Fruit fly (Drosophila melanogaster) whole organism, embryonic: Measurements from ENCODE around the gene Vm26Aa.

Source experiments
- Antp ChIP-seq: fragments of 200-800 bp; sonication (Bioruptor generic); optimal IDR thresholded peaks from 3 replicates; lab custom pipeline; 2016; ENCODE audit warnings: missing biosample characterization, missing genetic modification characterization
- Atf-2 ChIP-seq: fragments of 200-800 bp; sonication (Bioruptor generic); optimal IDR thresholded peaks from 2 replicates; lab custom pipeline; 2016; ENCODE audit warnings: missing biosample characterization, missing genetic modification characterization
- BEAF-32 ChIP-seq: fragments of 200-800 bp; sonication (Bioruptor generic); optimal IDR thresholded peaks from 3 replicates; lab custom pipeline; 2017; ENCODE audit warnings: missing biosample characterization, missing genetic modification characterization, mild to moderate bottlenecking, moderate library complexity, missing genetic modification reagents
- Bgb ChIP-seq: fragments of 200-800 bp; sonication (Bioruptor generic); IDR thresholded peaks from 2 replicates; pipeline ENCODE4 v1.3.6; 2022; ENCODE audit warnings: missing biosample characterization, missing genetic modification characterization; ENCODE audit not compliant: partially characterized antibody
- CG12659 ChIP-seq: fragments of 200-800 bp; sonication (Bioruptor generic); optimal IDR thresholded peaks from 3 replicates; lab custom pipeline; 2017; ENCODE audit warnings: mild to moderate bottlenecking, missing biosample characterization, missing genetic modification reagents, missing genetic modification characterization
- CG13296 ChIP-seq: fragments of 200-800 bp; sonication (Bioruptor generic); optimal IDR thresholded peaks from 3 replicates; lab custom pipeline; 2018; ENCODE audit warnings: missing biosample characterization, mild to moderate bottlenecking, missing genetic modification characterization
- CG14050 ChIP-seq: fragments of 200-800 bp; sonication (Bioruptor generic); IDR thresholded peaks from 3 replicates; pipeline ENCODE4 v1.3.6; 2022; ENCODE audit warnings: missing biosample characterization, missing genetic modification characterization
- CG14710 ChIP-seq: fragments of 200-800 bp; sonication (Bioruptor generic); optimal IDR thresholded peaks from 3 replicates; lab custom pipeline; 2019; ENCODE audit warnings: missing biosample characterization, mild to moderate bottlenecking, missing genetic modification characterization, moderate library complexity
- CG15479 ChIP-seq: fragments of 200-800 bp; sonication (Bioruptor generic); optimal IDR thresholded peaks from 3 replicates; lab custom pipeline; 2019; ENCODE audit warnings: missing biosample characterization, mild to moderate bottlenecking, missing genetic modification characterization, moderate library complexity
- CG16813 ChIP-seq: fragments of 200-800 bp; sonication (Bioruptor generic); IDR thresholded peaks from 3 replicates; pipeline ENCODE4 v1.3.6; 2022; ENCODE audit warnings: missing biosample characterization, missing genetic modification characterization; ENCODE audit not compliant: partially characterized antibody
- CG16863 ChIP-seq: fragments of 200-800 bp; sonication (Bioruptor generic); optimal IDR thresholded peaks from 3 replicates; lab custom pipeline; 2016; ENCODE audit warnings: missing biosample characterization, missing genetic modification characterization
- CG17186 ChIP-seq: fragments of 200-800 bp; sonication (Bioruptor generic); optimal IDR thresholded peaks from 3 replicates; lab custom pipeline; 2017; ENCODE audit warnings: missing biosample characterization, missing genetic modification reagents, missing genetic modification characterization
- CG17612 ChIP-seq: fragments of 200-800 bp; sonication (Bioruptor generic); IDR thresholded peaks from 2 replicates; pipeline ENCODE4 v1.3.6; 2022; ENCODE audit warnings: missing biosample characterization, missing genetic modification characterization
- CG2120 ChIP-seq: fragments of 200-800 bp; sonication (Bioruptor generic); optimal IDR thresholded peaks from 3 replicates; lab custom pipeline; 2016; ENCODE audit warnings: missing biosample characterization, missing genetic modification characterization
- CG2889 ChIP-seq: fragments of 200-800 bp; sonication (Bioruptor generic); IDR thresholded peaks from 3 replicates; pipeline ENCODE4 v1.3.6; 2022; ENCODE audit warnings: missing biosample characterization, missing genetic modification characterization
- CG31441 ChIP-seq: fragments of 200-800 bp; sonication (Bioruptor generic); IDR thresholded peaks from 2 replicates; pipeline ENCODE4 v1.3.6; 2022; ENCODE audit warnings: missing biosample characterization, missing genetic modification characterization
- CG4282 ChIP-seq: fragments of 200-800 bp; sonication (Bioruptor generic); optimal IDR thresholded peaks from 2 replicates; lab custom pipeline; 2016; ENCODE audit warnings: missing biosample characterization, missing genetic modification characterization
- CG4424 ChIP-seq: fragments of 200-800 bp; sonication (Bioruptor generic); optimal IDR thresholded peaks from 3 replicates; lab custom pipeline; 2016; ENCODE audit warnings: missing biosample characterization, missing genetic modification characterization
- CG6791 ChIP-seq: fragments of 200-800 bp; sonication (Bioruptor generic); IDR thresholded peaks from 3 replicates; pipeline ENCODE4 v1.3.6; 2022; ENCODE audit warnings: missing biosample characterization, missing genetic modification characterization; ENCODE audit not compliant: partially characterized antibody
- CG7786 ChIP-seq: fragments of 200-800 bp; sonication (Bioruptor generic); optimal IDR thresholded peaks from 2 replicates; lab custom pipeline; 2016; ENCODE audit warnings: missing biosample characterization, missing genetic modification characterization
- CG8290 ChIP-seq, 3 experiments: fragments of 200-800 bp; sonication (Bioruptor generic); optimal IDR thresholded peaks; 2 replicates each; lab custom pipeline; 2016 to 2019; ENCODE audit warnings: missing biosample characterization in 3 of 3, missing genetic modification characterization in 3 of 3, mild to moderate bottlenecking in 2 of 3, moderate library complexity in 1 of 3
- CG9609 ChIP-seq: fragments of 200-800 bp; sonication (Bioruptor generic); optimal IDR thresholded peaks from 3 replicates; lab custom pipeline; 2016; ENCODE audit warnings: missing biosample characterization, missing genetic modification characterization
- CTCF ChIP-seq: fragments of 200-800 bp; sonication (Bioruptor generic); optimal IDR thresholded peaks from 2 replicates; lab custom pipeline; 2017; ENCODE audit warnings: missing biosample characterization, mild to moderate bottlenecking, missing genetic modification characterization, moderate library complexity
- D19B ChIP-seq: fragments of 200-800 bp; sonication (Bioruptor generic); optimal IDR thresholded peaks from 2 replicates; lab custom pipeline; 2017; ENCODE audit warnings: missing biosample characterization, mild to moderate bottlenecking, missing genetic modification characterization
- Dip2 ChIP-seq: fragments of 200-800 bp; sonication (Bioruptor generic); IDR thresholded peaks from 2 replicates; pipeline ENCODE4 v1.3.6; 2022; ENCODE audit warnings: missing biosample characterization, missing genetic modification characterization
- Neu2 ChIP-seq: fragments of 200-800 bp; sonication (Bioruptor generic); optimal IDR thresholded peaks from 3 replicates; lab custom pipeline; 2016; ENCODE audit warnings: missing biosample characterization, missing genetic modification characterization, borderline replicate concordance
- Nf-YB ChIP-seq: fragments of 200-800 bp; sonication (Bioruptor generic); optimal IDR thresholded peaks from 3 replicates; lab custom pipeline; 2019; ENCODE audit warnings: missing biosample characterization, mild to moderate bottlenecking, missing genetic modification characterization, moderate library complexity
- Oli ChIP-seq: fragments of 200-800 bp; sonication (Bioruptor generic); optimal IDR thresholded peaks from 2 replicates; lab custom pipeline; 2018; ENCODE audit warnings: missing biosample characterization, mild to moderate bottlenecking, missing genetic modification characterization, moderate library complexity
- Optix ChIP-seq: fragments of 200-800 bp; sonication (Bioruptor generic); IDR thresholded peaks from 3 replicates; pipeline ENCODE4 v1.3.6; 2022; ENCODE audit warnings: missing biosample characterization, missing genetic modification characterization
- PHDP ChIP-seq: fragments of 200-800 bp; sonication (Bioruptor generic); optimal IDR thresholded peaks from 3 replicates; lab custom pipeline; 2018; ENCODE audit warnings: missing biosample characterization, mild to moderate bottlenecking, missing genetic modification characterization, moderate library complexity
- Ptx1 ChIP-seq: fragments of 200-800 bp; sonication (Bioruptor generic); IDR thresholded peaks from 2 replicates; pipeline ENCODE4 v1.3.6; 2022; ENCODE audit warnings: missing biosample characterization, missing genetic modification characterization
- al ChIP-seq: fragments of 200-800 bp; sonication (Bioruptor generic); IDR thresholded peaks from 2 replicates; pipeline ENCODE4 v1.3.6; 2022; ENCODE audit warnings: missing biosample characterization, missing genetic modification characterization
- ap ChIP-seq: fragments of 200-800 bp; sonication (Bioruptor generic); IDR thresholded peaks from 2 replicates; pipeline ENCODE4 v1.3.6; 2022; ENCODE audit warnings: missing biosample characterization, missing genetic modification characterization
- bowl ChIP-seq: fragments of 200-800 bp; sonication (Bioruptor generic); IDR thresholded peaks from 2 replicates; pipeline ENCODE4 v1.3.6; 2022; ENCODE audit warnings: missing biosample characterization, missing genetic modification characterization
- chm ChIP-seq: fragments of 200-800 bp; sonication (Bioruptor generic); IDR thresholded peaks from 2 replicates; pipeline ENCODE4 v1.3.6; 2022; ENCODE audit warnings: missing biosample characterization, missing genetic modification characterization
- danr ChIP-seq: fragments of 200-800 bp; sonication (Bioruptor generic); IDR thresholded peaks from 2 replicates; pipeline ENCODE4 v1.3.6; 2022; ENCODE audit warnings: missing biosample characterization, missing genetic modification characterization
- disco-r ChIP-seq: fragments of 200-800 bp; sonication (Bioruptor generic); optimal IDR thresholded peaks from 2 replicates; lab custom pipeline; 2016; ENCODE audit warnings: missing biosample characterization, missing genetic modification characterization
- gcm2 ChIP-seq: fragments of 200-800 bp; sonication (Bioruptor generic); optimal IDR thresholded peaks from 2 replicates; lab custom pipeline; 2016; ENCODE audit warnings: missing biosample characterization, missing genetic modification characterization
- gem ChIP-seq: fragments of 200-800 bp; sonication (Bioruptor generic); optimal IDR thresholded peaks from 2 replicates; lab custom pipeline; 2019; ENCODE audit warnings: missing biosample characterization, mild to moderate bottlenecking, missing genetic modification characterization, moderate library complexity
- ind ChIP-seq: fragments of 200-800 bp; sonication (Bioruptor generic); optimal IDR thresholded peaks from 3 replicates; lab custom pipeline; 2016; ENCODE audit warnings: missing biosample characterization, missing genetic modification characterization
- kay ChIP-seq: fragments of 200-800 bp; sonication (Bioruptor generic); optimal IDR thresholded peaks from 2 replicates; lab custom pipeline; 2016; ENCODE audit warnings: missing biosample characterization, missing genetic modification characterization
- lbe ChIP-seq: fragments of 200-800 bp; sonication (Bioruptor generic); optimal IDR thresholded peaks from 2 replicates; lab custom pipeline; 2016; ENCODE audit warnings: missing biosample characterization, mild to moderate bottlenecking, missing genetic modification characterization
- nau ChIP-seq: fragments of 200-800 bp; sonication (Bioruptor generic); optimal IDR thresholded peaks from 3 replicates; lab custom pipeline; 2017; ENCODE audit warnings: missing biosample characterization, mild to moderate bottlenecking, missing genetic modification characterization, missing genetic modification reagents
- pb ChIP-seq: fragments of 200-800 bp; sonication (Bioruptor generic); optimal IDR thresholded peaks from 3 replicates; lab custom pipeline; 2016; ENCODE audit warnings: missing biosample characterization, missing genetic modification characterization
- sna ChIP-seq: fragments of 200-800 bp; sonication (Bioruptor generic); IDR thresholded peaks from 2 replicates; pipeline ENCODE4 v1.3.6; 2022; ENCODE audit warnings: missing biosample characterization, missing genetic modification characterization; ENCODE audit not compliant: partially characterized antibody
- sob ChIP-seq: fragments of 200-800 bp; sonication (Bioruptor generic); IDR thresholded peaks from 2 replicates; pipeline ENCODE4 v1.3.6; 2022; ENCODE audit warnings: missing biosample characterization, missing genetic modification characterization
- stc ChIP-seq: fragments of 200-800 bp; sonication (Bioruptor generic); IDR thresholded peaks from 2 replicates; pipeline ENCODE4 v1.3.6; 2022; ENCODE audit warnings: missing biosample characterization, missing genetic modification characterization
- tup ChIP-seq: fragments of 200-800 bp; sonication (Bioruptor generic); optimal IDR thresholded peaks from 2 replicates; lab custom pipeline; 2016; ENCODE audit warnings: missing biosample characterization, mild to moderate bottlenecking, missing genetic modification characterization, moderate library complexity
- usp ChIP-seq: fragments of >200 bp; optimal IDR thresholded peaks from 2 replicates; lab custom pipeline; 2017; ENCODE audit warnings: missing biosample characterization, missing genetic modification characterization
- wdn ChIP-seq: fragments of 200-800 bp; sonication (Bioruptor generic); IDR thresholded peaks from 2 replicates; pipeline ENCODE4 v1.3.6; 2022; ENCODE audit warnings: missing biosample characterization, missing genetic modification characterization
- z ChIP-seq: fragments of 200-800 bp; sonication (Bioruptor generic); IDR thresholded peaks from 3 replicates; pipeline ENCODE4 v1.3.6; 2022; ENCODE audit warnings: missing biosample characterization, missing genetic modification characterization

Gene Vm26Aa

dm6 chr2L:5997609-5998229, 37.6 kb upstream of the Vm26Aa start (continued):
- TF ChIP-seq D19B (no peak), tup (no peak), Ptx1 (GFP tag; lab: Robert Waterston, UW) (no peak), Oli (tag; lab: Kevin White, UChicago) (peak; percentile 34), CG14710 (peak; percentile 51), usp (no peak), CG9609 (GFP tag; lab: Kevin White, UChicago) (no peak), CG7786 (GFP tag; lab: Kevin White, UChicago) (no peak), CG16813 (no peak), CG2120 (no peak), Optix (GFP tag; lab: Robert Waterston, UW) (no peak), disco-r (no peak), CG17612 (GFP tag; lab: Robert Waterston, UW) (no peak), sob (GFP tag; lab: Robert Waterston, UW) (peak; percentile 42; the same call in 1 of the 2 replicates), Neu2 (no peak), danr (GFP tag; lab: Robert Waterston, UW) (no peak), bowl (GFP tag; lab: Robert Waterston, UW) (no peak), CG16863 (no peak), CG4424 (no peak), CG8290 (GFP tag; optimal IDR thresholded peaks at IDR 0.05; lab: Kevin White, UChicago) (peak; percentile 37), CG8290 (tag; optimal IDR thresholded peaks at IDR 0.05; lab: Kevin White, UChicago) (peak in 1 of 2 experiments; percentile 37), sna (no peak), stc (GFP tag; lab: Robert Waterston, UW) (no peak), CG31441 (GFP tag; lab: Robert Waterston, UW) (peak; percentile 60), Antp (GFP tag; lab: Kevin White, UChicago) (no peak), gcm2 (no peak), Bgb (GFP tag; lab: Robert Waterston, UW) (no peak), CG4282 (GFP tag; lab: Kevin White, UChicago) (no peak), CG17186 (GFP tag; lab: Kevin White, UChicago) (no peak), kay (GFP tag; lab: Kevin White, UChicago) (no peak), chm (GFP tag; lab: Robert Waterston, UW) (peak; percentile 49; the same call in 1 of the 2 replicates), PHDP (tag; lab: Kevin White, UChicago) (peak; percentile 47), CG12659 (peak; percentile 32), BEAF-32 (GFP tag; lab: Kevin White, UChicago) (no peak), ind (GFP tag; lab: Kevin White, UChicago) (no peak), wdn (GFP tag; lab: Robert Waterston, UW) (no peak), ap (GFP tag; lab: Robert Waterston, UW) (no peak), CTCF (GFP tag; lab: Kevin White, UChicago) (peak; percentile 47), gem (tag; lab: Kevin White, UChicago) (no peak), nau (no peak), CG13296 (GFP tag; lab: Kevin White, UChicago) (peak; percentile 83), lbe (no peak), CG2889 (no peak), z (no peak), Nf-YB (GFP tag; lab: Kevin White, UChicago) (peak; percentile 39), CG15479 (peak; percentile 10), CG6791 (GFP tag; lab: Robert Waterston, UW) (no peak), Atf-2 (GFP tag; lab: Kevin White, UChicago) (no peak), CG14050 (GFP tag; lab: Robert Waterston, UW) (no peak), al (GFP tag; lab: Robert Waterston, UW) (no peak), Dip2 (GFP tag; lab: Robert Waterston, UW) (no peak), pb (GFP tag; lab: Kevin White, UChicago) (peak; percentile 46)
